Fruit fly (Drosophila melanogaster) whole organism, prepupa: Measurements from ENCODE around the gene Naa80.

Experiments used
- Blimp-1 ChIP-seq: fragments of 200-800 bp; sonication (Bioruptor generic); optimal IDR thresholded peaks from 3 replicates; lab custom pipeline; 2017; ENCODE audit warnings: missing biosample characterization, missing genetic modification characterization, mild to moderate bottlenecking, moderate library complexity, missing genetic modification reagents
- CG11294 ChIP-seq: fragments of 200-800 bp; sonication (Bioruptor generic); IDR thresholded peaks from 2 replicates; pipeline ENCODE4 v1.3.6; 2022; ENCODE audit warnings: missing biosample characterization, missing genetic modification characterization
- CG1621 ChIP-seq: fragments of 200-800 bp; sonication (Bioruptor generic); optimal IDR thresholded peaks from 3 replicates; lab custom pipeline; 2018; ENCODE audit warnings: missing biosample characterization, mild to moderate bottlenecking, missing genetic modification characterization
- CG6163 ChIP-seq: fragments of 200-800 bp; sonication (Bioruptor generic); IDR thresholded peaks from 3 replicates; pipeline ENCODE4 v1.3.6; 2022; ENCODE audit warnings: missing biosample characterization, missing genetic modification characterization
- CG8319 ChIP-seq: fragments of 200-800 bp; sonication (Bioruptor generic); optimal IDR thresholded peaks from 3 replicates; lab custom pipeline; 2016; ENCODE audit warnings: missing biosample characterization, missing genetic modification characterization
- Eip75B ChIP-seq: fragments of 200-800 bp; sonication (Bioruptor generic); optimal IDR thresholded peaks from 3 replicates; lab custom pipeline; 2016; ENCODE audit warnings: missing biosample characterization, missing genetic modification characterization
- Gug ChIP-seq: fragments of 200-800 bp; sonication (Bioruptor generic); IDR thresholded peaks from 2 replicates; pipeline ENCODE4 v1.3.6; 2022; ENCODE audit warnings: missing biosample characterization, missing genetic modification characterization
- Sox15 ChIP-seq: fragments of 200-800 bp; sonication (Bioruptor generic); optimal IDR thresholded peaks from 3 replicates; lab custom pipeline; 2016; ENCODE audit warnings: missing biosample characterization, missing genetic modification characterization
- cyc ChIP-seq: fragments of 200-800 bp; sonication (Bioruptor generic); optimal IDR thresholded peaks from 3 replicates; lab custom pipeline; 2016; ENCODE audit warnings: missing biosample characterization, missing genetic modification characterization
- dac ChIP-seq: fragments of 200-800 bp; sonication (Bioruptor generic); optimal IDR thresholded peaks from 2 replicates; lab custom pipeline; 2017; ENCODE audit warnings: missing biosample characterization, mild to moderate bottlenecking, missing genetic modification characterization

dm6 chr3R:9774147-9774546, 6.5 kb downstream of the Naa80 start, which contains the start of gene Whamy:
- TF ChIP-seq Gug (GFP tag; lab: Robert Waterston, UW) (no peak), Sox15 (GFP tag; lab: Kevin White, UChicago) (no peak), dac (GFP tag; lab: Kevin White, UChicago) (no peak), Blimp-1 (no peak), CG11294 (no peak), Eip75B (no peak), CG8319 (no peak), cyc (GFP tag; lab: Kevin White, UChicago) (no peak), CG6163 (GFP tag; lab: Robert Waterston, UW) (no peak), CG1621 (tag; lab: Kevin White, UChicago) (no peak)
